Worm (Caenorhabditis elegans): ENCODE results near the gene str-246.

The str-246 gene

ce11 chrIII:11054532-11055265, 22.8 kb upstream of the str-246 start (continued):
- TF ChIP-seq F16B12.6 (tag; optimal IDR thresholded peaks at IDR 0.05), result peak; percentile 37
- peak; percentile 90 for TF ChIP-seq dsc-1 (tag; optimal IDR thresholded peaks at IDR 0.05)
- no peak for TF ChIP-seq efl-3 (GFP tag; optimal IDR thresholded peaks at IDR 0.05)
- TF ChIP-seq mdl-1 (tag; optimal IDR thresholded peaks at IDR 0.05), result peak in 1 of 2 experiments; percentile 48
- no peak for TF ChIP-seq elt-2 (tag; optimal IDR thresholded peaks at IDR 0.05)
- peak; percentile 37 to 70 for TF ChIP-seq lsy-2 (tag; optimal IDR thresholded peaks at IDR 0.05)
- no peak for TF ChIP-seq sptf-1 (tag; optimal IDR thresholded peaks at IDR 0.05)
- TF ChIP-seq snu-23 (GFP tag; optimal IDR thresholded peaks at IDR 0.05), result peak; percentile 62
- no peak for TF ChIP-seq zip-4 (GFP tag; optimal IDR thresholded peaks at IDR 0.05)
- no peak for TF ChIP-seq mef-2 (tag; optimal IDR thresholded peaks at IDR 0.05)
- TF ChIP-seq ceh-88 (GFP tag; IDR thresholded peaks at IDR 0.05), result peak; percentile 18; the same call in 1 of the 2 replicates
- no peak for TF ChIP-seq unc-98 (GFP tag; IDR thresholded peaks at IDR 0.05)
- peak; percentile 48 for TF ChIP-seq isw-1 (GFP tag; IDR thresholded peaks at IDR 0.05)
- no peak for TF ChIP-seq lin-15B (tag; optimal IDR thresholded peaks at IDR 0.05)
- peak; percentile 37 for TF ChIP-seq nhr-19 (GFP tag; conservative IDR thresholded peaks at IDR 0.05)
- no peak for TF ChIP-seq ztf-11 (tag; optimal IDR thresholded peaks at IDR 0.05)
- peak; percentile 17 for TF ChIP-seq snpc-4 (tag; optimal IDR thresholded peaks at IDR 0.05)
- TF ChIP-seq ces-1 (GFP tag; optimal IDR thresholded peaks at IDR 0.05), result no peak
- TF ChIP-seq ceh-63 (GFP tag; optimal IDR thresholded peaks at IDR 0.05), result no peak
- TF ChIP-seq lin-14 (GFP tag; optimal IDR thresholded peaks at IDR 0.05), result peak; percentile 96
- peak; percentile 55 to 65 for TF ChIP-seq lin-35 (GFP tag; optimal IDR thresholded peaks at IDR 0.05)
- peak; percentile 46 for TF ChIP-seq unc-86 (tag; optimal IDR thresholded peaks at IDR 0.05)
- TF ChIP-seq fkh-8 (tag; optimal IDR thresholded peaks at IDR 0.05), result peak; percentile 70
- peak; percentile 72 for TF ChIP-seq nhr-47 (tag; optimal IDR thresholded peaks at IDR 0.05)
- peak; percentile 78 for TF ChIP-seq nhr-71 (tag; optimal IDR thresholded peaks at IDR 0.05)
- peak; percentile 39 for TF ChIP-seq pax-3 (tag; optimal IDR thresholded peaks at IDR 0.05)
- TF ChIP-seq swsn-7 (tag; optimal IDR thresholded peaks at IDR 0.05), result peak; percentile 70
- no peak for TF ChIP-seq unc-130 (tag; optimal IDR thresholded peaks at IDR 0.05)
- TF ChIP-seq elt-3 (tag; optimal IDR thresholded peaks at IDR 0.05), result peak in 1 of 6 experiments; percentile 7
- TF ChIP-seq lir-3 (tag; optimal IDR thresholded peaks at IDR 0.05; ENCODE audit: poor library complexity), result no peak
- TF ChIP-seq lin-13 (GFP tag; optimal IDR thresholded peaks at IDR 0.05), result peak; percentile 12
- TF ChIP-seq hpl-2 (GFP tag; optimal IDR thresholded peaks at IDR 0.05), result no peak
- TF ChIP-seq ceh-82 (tag; optimal IDR thresholded peaks at IDR 0.05), result peak; percentile 22 to 66 (median 54)
- TF ChIP-seq nhr-77 (tag; optimal IDR thresholded peaks at IDR 0.05), result peak; percentile 13
- no peak for TF ChIP-seq rnt-1 (tag; optimal IDR thresholded peaks at IDR 0.05)
- TF ChIP-seq unc-62 (GFP tag; optimal IDR thresholded peaks at IDR 0.05), result no peak
- no peak for TF ChIP-seq hlh-4 (tag; optimal IDR thresholded peaks at IDR 0.05)
- no peak for TF ChIP-seq egl-13 (tag; optimal IDR thresholded peaks at IDR 0.05)
- no peak for TF ChIP-seq unc-30 (tag; optimal IDR thresholded peaks at IDR 0.05)
- TF ChIP-seq grh-1 (GFP tag; IDR thresholded peaks at IDR 0.05), result no peak
- TF ChIP-seq aly-2 (tag; optimal IDR thresholded peaks at IDR 0.05), result no peak
- peak; percentile 63 for TF ChIP-seq nhr-85 (tag)
- TF ChIP-seq efl-1 (optimal IDR thresholded peaks at IDR 0.05), result peak; percentile 66 to 76
- peak; percentile 44 to 93 for TF ChIP-seq efl-1 (GFP tag; optimal IDR thresholded peaks at IDR 0.05 in 1 of 2)
- no peak for TF ChIP-seq nhr-12 (tag; optimal IDR thresholded peaks at IDR 0.05)
- TF ChIP-seq irx-1 (tag; optimal IDR thresholded peaks at IDR 0.05), result no peak
- peak; percentile 53 for TF ChIP-seq tbx-2 (tag; optimal IDR thresholded peaks at IDR 0.05)
- no peak for TF ChIP-seq C04F5.9 (tag; optimal IDR thresholded peaks at IDR 0.05)
- TF ChIP-seq mab-9 (GFP tag; IDR thresholded peaks at IDR 0.05), result no peak
- no peak for TF ChIP-seq alr-1 (tag; optimal IDR thresholded peaks at IDR 0.05; ENCODE audit: borderline replicate concordance)
- TF ChIP-seq mep-1 (tag; optimal IDR thresholded peaks at IDR 0.05), result peak; percentile 45
- peak; percentile 77 for TF ChIP-seq xbp-1 (tag; optimal IDR thresholded peaks at IDR 0.05)

Measured in whole organism, L1 larva.